Fruit fly (Drosophila melanogaster): Measurements from ENCODE around the gene CG11529.

DNA sequence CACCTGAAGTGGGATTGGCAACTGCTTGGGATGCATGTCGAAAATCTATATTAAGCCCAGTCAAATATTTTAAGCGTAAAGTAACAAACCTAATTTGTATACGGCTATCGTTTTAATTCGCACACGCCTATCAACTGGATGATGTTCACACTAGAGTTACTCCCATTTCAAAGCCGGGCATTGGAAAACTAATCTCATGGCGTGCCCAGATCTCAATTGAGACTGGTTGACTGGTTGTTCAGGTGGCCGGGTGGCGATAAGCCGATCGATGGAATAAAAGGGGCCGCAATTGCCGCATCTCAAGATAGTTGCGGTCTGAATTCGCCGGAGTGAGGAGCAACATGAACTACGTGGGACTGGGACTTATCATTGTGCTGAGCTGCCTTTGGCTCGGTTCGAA, 9.1 kb upstream of the CG11529 start, which contains the start of gene Est-6:
- no peak for TF ChIP-seq dmrt93B (GFP tag; optimal IDR thresholded peaks at IDR 0.05)
- TF ChIP-seq h (GFP tag; optimal IDR thresholded peaks at IDR 0.05): no peak
- no peak for TF ChIP-seq Hr78 (GFP tag; optimal IDR thresholded peaks at IDR 0.05)
- TF ChIP-seq brk (GFP tag; optimal IDR thresholded peaks at IDR 0.05): no peak
- TF ChIP-seq br (GFP tag; optimal IDR thresholded peaks at IDR 0.05): no peak
- no peak for TF ChIP-seq N (GFP tag; optimal IDR thresholded peaks at IDR 0.05)
